Fruit fly (Drosophila melanogaster): ENCODE measurements around the gene CG7246.

CG7246 gene

dm6 chrX:9042457-9043045 lies 38.3 kb downstream of the CG7246 start (continued):
- TF ChIP-seq Atf6 (GFP tag; IDR thresholded peaks at IDR 0.05) (peak; percentile 15; the same call in 1 of the 2 replicates), CG7987 (GFP tag; optimal IDR thresholded peaks at IDR 0.05) (no peak), gsb (GFP tag; IDR thresholded peaks at IDR 0.05) (no peak), Bgb (GFP tag; IDR thresholded peaks at IDR 0.05; ENCODE audit: partially characterized antibody) (0 out of 2 replicates have a peak, but pooled peaks have one; percentile 12), CG17912 (GFP tag; optimal IDR thresholded peaks at IDR 0.05) (peak; percentile 17), al (GFP tag; IDR thresholded peaks at IDR 0.05) (no peak), eyg (GFP tag; optimal IDR thresholded peaks at IDR 0.05) (no peak), crc (GFP tag; optimal IDR thresholded peaks at IDR 0.05) (no peak), CG10274 (GFP tag; optimal IDR thresholded peaks at IDR 0.05) (no peak), fru (optimal IDR thresholded peaks at IDR 0.05) (no peak), Awh (GFP tag; IDR thresholded peaks at IDR 0.05) (no peak), CG6254 (GFP tag; optimal IDR thresholded peaks at IDR 0.05) (peak; percentile 27), lov (optimal IDR thresholded peaks at IDR 0.05) (no peak), lov (GFP tag; IDR thresholded peaks at IDR 0.05) (peak; percentile 16; the same call in 1 of the 3 replicates), vnd (GFP tag; IDR thresholded peaks at IDR 0.05; ENCODE audit: partially characterized antibody) (0 out of 3 replicates have a peak, but pooled peaks have one; percentile 13), CG31224 (GFP tag; IDR thresholded peaks at IDR 0.05) (0 out of 2 replicates have a peak, but pooled peaks have one; percentile 22), bsh (GFP tag; optimal IDR thresholded peaks at IDR 0.05) (peak in 1 of 2 experiments; percentile 54), Meics (GFP tag; optimal IDR thresholded peaks at IDR 0.05) (no peak), z (GFP tag; IDR thresholded peaks at IDR 0.05) (peak; percentile 58; the same call in 1 of the 3 replicates), CG14667 (GFP tag; IDR thresholded peaks at IDR 0.05) (no peak), CG7839 (tag; optimal IDR thresholded peaks at IDR 0.05) (peak; percentile 15), sqz (GFP tag; optimal IDR thresholded peaks at IDR 0.05) (no peak), CG18764 (GFP tag; optimal IDR thresholded peaks at IDR 0.05) (no peak), CG14965 (GFP tag; optimal IDR thresholded peaks at IDR 0.05; ENCODE audit: borderline replicate concordance) (no peak), Antp (GFP tag; optimal IDR thresholded peaks at IDR 0.05) (peak; percentile 12), her (GFP tag; optimal IDR thresholded peaks at IDR 0.05) (no peak), CG7357 (GFP tag; IDR thresholded peaks at IDR 0.05) (no peak), CG11504 (tag; optimal IDR thresholded peaks at IDR 0.05) (peak; percentile 11), CG13424 (tag; optimal IDR thresholded peaks at IDR 0.05) (peak; percentile 9), MESR4 (GFP tag; optimal IDR thresholded peaks at IDR 0.05) (no peak), CG2678 (tag; optimal IDR thresholded peaks at IDR 0.05) (peak; percentile 9), CG32767 (GFP tag; IDR thresholded peaks at IDR 0.05) (no peak; the same call in 1 of the 2 replicates), Oaz (GFP tag; IDR thresholded peaks at IDR 0.05) (no peak), H15 (GFP tag; IDR thresholded peaks at IDR 0.05) (peak; percentile 31; the same call in 1 of the 3 replicates), ttk (GFP tag; IDR thresholded peaks at IDR 0.05) (0 out of 2 replicates have a peak, but pooled peaks have one; percentile 5), nerfin-1 (tag; optimal IDR thresholded peaks at IDR 0.05) (peak; percentile 5), CG9817 (tag; optimal IDR thresholded peaks at IDR 0.05) (no peak), Rfx (GFP tag; IDR thresholded peaks at IDR 0.05) (peak; percentile 7; the same call in 1 of the 2 replicates), CG17361 (GFP tag; IDR thresholded peaks at IDR 0.05) (no peak), CG6813 (GFP tag; optimal IDR thresholded peaks at IDR 0.05) (no peak), stc (GFP tag; IDR thresholded peaks at IDR 0.05) (no peak), CG8388 (GFP tag; optimal IDR thresholded peaks at IDR 0.05) (peak; percentile 26), CG33213 (GFP tag; optimal IDR thresholded peaks at IDR 0.05) (no peak), esg (GFP tag; conservative IDR thresholded peaks at IDR 0.05) (no peak), Dll (GFP tag; IDR thresholded peaks at IDR 0.05; ENCODE audit: partially characterized antibody) (no peak), Fer1 (GFP tag; optimal IDR thresholded peaks at IDR 0.05) (no peak), D19A (tag; optimal IDR thresholded peaks at IDR 0.05) (peak; percentile 24), CG14860 (GFP tag; IDR thresholded peaks at IDR 0.05; ENCODE audit: partially characterized antibody) (no peak), tna (GFP tag; IDR thresholded peaks at IDR 0.05; ENCODE audit: partially characterized antibody) (peak; percentile 32; the same call in 1 of the 2 replicates), nmo (GFP tag; optimal IDR thresholded peaks at IDR 0.05) (no peak)
